Worm (Caenorhabditis elegans) whole organism, midembryonic: Measurements from ENCODE around the gene F38B6.4.

ENCODE experiments used
- flt-1 ChIP-seq: fragments of 200-800 bp; sonication (Bioruptor generic); IDR thresholded peaks from 2 replicates; pipeline ENCODE4 v1.3.6; 2022; ENCODE audit warnings: missing genetic modification characterization, missing compliant biosample characterization
- med-1 ChIP-seq: sonication (generic microtip); optimal IDR thresholded peaks from 2 replicates; lab custom pipeline; 2017; ENCODE audit warnings: missing genetic modification characterization, mild to moderate bottlenecking, missing compliant biosample characterization, antibody characterized with exemption, missing genetic modification reagents; ENCODE audit not compliant: insufficient read depth

DNA sequence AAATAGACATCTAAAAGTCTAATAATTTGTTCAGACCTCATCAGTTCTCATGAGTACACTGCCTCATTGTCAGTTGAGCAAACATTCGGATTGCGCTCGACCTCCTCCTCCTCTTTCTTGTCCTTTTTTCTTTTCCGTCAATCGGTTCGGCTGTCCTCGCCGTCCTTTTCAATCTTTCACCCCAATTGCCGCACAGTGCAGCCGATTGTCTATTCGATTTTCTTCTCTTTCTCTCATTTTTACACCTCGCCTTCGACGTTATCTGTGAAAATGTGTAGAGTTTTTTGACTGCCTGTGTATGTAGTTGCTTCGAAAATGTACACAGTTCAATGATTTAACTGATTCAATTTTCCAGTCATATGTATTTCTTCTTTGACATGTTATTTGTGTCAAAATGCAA, 21.5 kb upstream of the F38B6.4 start:
- TF ChIP-seq flt-1 (GFP tag; lab: Robert Waterston, UW), result no peak
- no peak for TF ChIP-seq med-1 (GFP tag; lab: Kevin White, UChicago)
